Worm (Caenorhabditis elegans): ENCODE measurements around the gene tir-1.

ce11 chrIII:3902588-3903325 lies 1.3 kb upstream of the tir-1 start:
- no peak for TF ChIP-seq dao-5 (tag; optimal IDR thresholded peaks at IDR 0.05)
- TF ChIP-seq him-1 (tag; optimal IDR thresholded peaks at IDR 0.05): no peak
- no peak for TF ChIP-seq W03F9.2 (tag; optimal IDR thresholded peaks at IDR 0.05)
